Worm (Caenorhabditis elegans) whole organism, young adult: ENCODE measurements around the gene F57G12.2.

Experiments used
- D2030.7 ChIP-seq: fragments of 200-800 bp; sonication (Bioruptor generic); IDR thresholded peaks from 2 replicates; pipeline ENCODE4 v1.3.6; 2022; ENCODE audit warnings: missing genetic modification reagents, missing genetic modification characterization, missing compliant biosample characterization
- Y56A3A.18 ChIP-seq: fragments of 200-800 bp; sonication (Bioruptor generic); IDR thresholded peaks from 2 replicates; pipeline ENCODE4 v1.3.6; 2022; ENCODE audit warnings: missing genetic modification reagents, missing genetic modification characterization, missing compliant biosample characterization
- ama-1 ChIP-seq, 3 experiments: fragments of 150-350 bp in 1 of 3; sonication (generic microtip) in 2 of 3; optimal IDR thresholded peaks; 2 replicates each; lab custom pipeline; 2014 to 2018; ENCODE audit warnings: missing biosample characterization in 2 of 3, missing genetic modification characterization in 2 of 3, missing genetic modification reagents in 2 of 3

- no peak for TF ChIP-seq ama-1 (optimal IDR thresholded peaks at IDR 0.05; lab: Kevin White, UChicago)
- no peak for TF ChIP-seq ama-1 (GFP tag; optimal IDR thresholded peaks at IDR 0.05; lab: Kevin White, UChicago)
- TF ChIP-seq Y56A3A.18: no peak
- TF ChIP-seq D2030.7 (GFP tag; lab: Robert Waterston, UW): no peak
Observed at ce11 chrX:12198298-12198697, 38.4 kb upstream of the F57G12.2 start.
